Worm (Caenorhabditis elegans) whole organism, L1 larva: ENCODE measurements around the gene nduf-2.2.

ENCODE experiments used
- efl-1 ChIP-seq, 4 experiments: fragments of 150-350 bp; optimal IDR thresholded peaks in 3 of 4; peaks in 1 of 4; 1 replicate in 1 of 4; 2 replicates in 3 of 4; lab custom pipeline; 2014; ENCODE audit warnings: missing biosample characterization in 2 of 4, missing genetic modification characterization in 2 of 4, missing genetic modification reagents in 2 of 4
- mdl-1 ChIP-seq, 2 experiments: fragments of 150-350 bp; optimal IDR thresholded peaks; 2 replicates each; lab custom pipeline; 2014 to 2017; ENCODE audit warnings: missing biosample characterization in 2 of 2, missing genetic modification characterization in 2 of 2, inconsistent platforms in 1 of 2
- ztf-4 ChIP-seq: fragments of 150-350 bp; optimal IDR thresholded peaks from 2 replicates; lab custom pipeline; 2014; ENCODE audit warnings: missing biosample characterization, missing genetic modification characterization

ce11 chrIII:6415306-6415973 is 49.6 kb upstream of the nduf-2.2 start, which contains the start of gene nas-4:
- TF ChIP-seq efl-1 (optimal IDR thresholded peaks at IDR 0.05; lab: Kevin White, UChicago): no peak
- TF ChIP-seq efl-1 (GFP tag; optimal IDR thresholded peaks at IDR 0.05 in 1 of 2; lab: Kevin White, UChicago): no peak
- peak; percentile 41 for TF ChIP-seq ztf-4
- no peak for TF ChIP-seq mdl-1 (tag; optimal IDR thresholded peaks at IDR 0.05; lab: Kevin White, UChicago)
